Worm (Caenorhabditis elegans) whole organism, mixed stage, embryonic: Measurements from ENCODE around the gene F35A5.8.
A peak's percentile ranks its signal among the peaks of the same experiment; 100 is the strongest.

Source experiments
- M03D4.4 ChIP-seq: sonication (generic microtip); optimal IDR thresholded peaks from 2 replicates; lab custom pipeline; 2017; ENCODE audit warnings: mild to moderate bottlenecking, missing genetic modification characterization, missing compliant biosample characterization
- bed-3 ChIP-seq: fragments of 200-800 bp; sonication (Bioruptor generic); optimal IDR thresholded peaks from 3 replicates; lab custom pipeline; 2018; ENCODE audit warnings: mild to moderate bottlenecking, missing genetic modification characterization, moderate library complexity, missing compliant biosample characterization
- blmp-1 ChIP-seq: fragments of 150-350 bp; optimal IDR thresholded peaks from 2 replicates; lab custom pipeline; 2014; ENCODE audit warnings: missing biosample characterization, missing genetic modification characterization
- ceh-39 ChIP-seq: fragments of 150-350 bp; optimal IDR thresholded peaks from 2 replicates; lab custom pipeline; 2014; ENCODE audit warnings: missing biosample characterization, missing genetic modification characterization
- ceh-43 ChIP-seq: fragments of 200-800 bp; sonication (Bioruptor generic); optimal IDR thresholded peaks from 2 replicates; lab custom pipeline; 2018; ENCODE audit warnings: mild to moderate bottlenecking, missing genetic modification characterization, moderate library complexity, missing compliant biosample characterization
- ceh-83 ChIP-seq: fragments of 200-800 bp; sonication (Bioruptor generic); optimal IDR thresholded peaks from 2 replicates; lab custom pipeline; 2018; ENCODE audit warnings: mild to moderate bottlenecking, missing genetic modification characterization, missing compliant biosample characterization
- ces-1 ChIP-seq: fragments of 150-350 bp; optimal IDR thresholded peaks from 2 replicates; lab custom pipeline; 2014; ENCODE audit warnings: missing biosample characterization, missing genetic modification reagents, missing genetic modification characterization
- cnd-1 ChIP-seq: fragments of 200-800 bp; sonication (Bioruptor generic); optimal IDR thresholded peaks from 2 replicates; lab custom pipeline; 2018; ENCODE audit warnings: mild to moderate bottlenecking, missing genetic modification characterization, missing compliant biosample characterization
- drap-1 ChIP-seq: fragments of 200-800 bp; sonication (Bioruptor generic); optimal IDR thresholded peaks from 3 replicates; lab custom pipeline; 2018; ENCODE audit warnings: mild to moderate bottlenecking, missing genetic modification characterization, missing compliant biosample characterization
- elt-1 ChIP-seq: sonication (generic microtip); optimal IDR thresholded peaks from 2 replicates; lab custom pipeline; 2017; ENCODE audit warnings: missing genetic modification characterization, mild to moderate bottlenecking, missing compliant biosample characterization, antibody characterized with exemption, moderate library complexity, borderline replicate concordance; ENCODE audit not compliant: insufficient read depth
- elt-3 ChIP-seq: fragments of 150-350 bp; optimal IDR thresholded peaks from 2 replicates; lab custom pipeline; 2014; ENCODE audit warnings: missing biosample characterization, missing genetic modification characterization
- flh-1 ChIP-seq: fragments of 200-800 bp; sonication (Bioruptor generic); optimal IDR thresholded peaks from 2 replicates; lab custom pipeline; 2018; ENCODE audit warnings: mild to moderate bottlenecking, missing genetic modification characterization, moderate library complexity, missing compliant biosample characterization
- ham-2 ChIP-seq: fragments of 200-800 bp; sonication (Bioruptor generic); optimal IDR thresholded peaks from 2 replicates; lab custom pipeline; 2018; ENCODE audit warnings: mild to moderate bottlenecking, missing genetic modification characterization, missing compliant biosample characterization
- hlh-1 ChIP-seq: fragments of 150-350 bp; optimal IDR thresholded peaks from 2 replicates; lab custom pipeline; 2014; ENCODE audit warnings: missing biosample characterization, missing genetic modification reagents, missing genetic modification characterization
- lin-13 ChIP-seq: fragments of 150-350 bp; optimal IDR thresholded peaks from 2 replicates; lab custom pipeline; 2014; ENCODE audit warnings: missing biosample characterization, missing genetic modification characterization
- lin-32 ChIP-seq: fragments of 200-800 bp; sonication (Bioruptor generic); optimal IDR thresholded peaks from 2 replicates; lab custom pipeline; 2018; ENCODE audit warnings: mild to moderate bottlenecking, missing genetic modification characterization, missing compliant biosample characterization
- lsy-2 ChIP-seq: fragments of 150-350 bp; optimal IDR thresholded peaks from 2 replicates; lab custom pipeline; 2014; ENCODE audit warnings: missing biosample characterization, missing genetic modification characterization
- mep-1 ChIP-seq: fragments of 150-350 bp; optimal IDR thresholded peaks from 2 replicates; lab custom pipeline; 2017; ENCODE audit warnings: missing biosample characterization, missing genetic modification reagents, missing genetic modification characterization, inconsistent platforms
- mls-2 ChIP-seq: sonication (generic microtip); optimal IDR thresholded peaks from 2 replicates; lab custom pipeline; 2016; ENCODE audit warnings: mild to moderate bottlenecking, missing genetic modification characterization, moderate library complexity, missing compliant biosample characterization
- nhr-12 ChIP-seq: fragments of 150-350 bp; optimal IDR thresholded peaks from 2 replicates; lab custom pipeline; 2014; ENCODE audit warnings: missing biosample characterization, missing genetic modification characterization
- nhr-2 ChIP-seq: fragments of 150-350 bp; optimal IDR thresholded peaks from 2 replicates; lab custom pipeline; 2014; ENCODE audit warnings: missing biosample characterization, missing genetic modification characterization
- nhr-237 ChIP-seq: fragments of 150-350 bp; optimal IDR thresholded peaks from 2 replicates; lab custom pipeline; 2014; ENCODE audit warnings: missing biosample characterization, missing genetic modification characterization
- nhr-28 ChIP-seq: fragments of 150-350 bp; optimal IDR thresholded peaks from 2 replicates; lab custom pipeline; 2014; ENCODE audit warnings: missing biosample characterization, missing genetic modification characterization
- nhr-76 ChIP-seq: sonication (generic microtip); optimal IDR thresholded peaks from 2 replicates; lab custom pipeline; 2017; ENCODE audit warnings: missing biosample characterization, missing genetic modification characterization
- pha-4 ChIP-seq: fragments of 150-350 bp; optimal IDR thresholded peaks from 2 replicates; lab custom pipeline; 2018; ENCODE audit warnings: missing biosample characterization, missing genetic modification reagents, missing genetic modification characterization
- sem-2 ChIP-seq: fragments of 200-800 bp; sonication (Bioruptor generic); optimal IDR thresholded peaks from 2 replicates; lab custom pipeline; 2018; ENCODE audit warnings: mild to moderate bottlenecking, missing genetic modification characterization, missing compliant biosample characterization
- snpc-4 ChIP-seq: fragments of 150-350 bp; optimal IDR thresholded peaks from 2 replicates; lab custom pipeline; 2014; ENCODE audit warnings: missing biosample characterization, missing genetic modification characterization
- sptf-1 ChIP-seq: sonication (generic microtip); optimal IDR thresholded peaks from 2 replicates; lab custom pipeline; 2017; ENCODE audit warnings: mild to moderate bottlenecking, missing genetic modification characterization, moderate library complexity, missing compliant biosample characterization
- tbx-8 ChIP-seq: fragments of 200-800 bp; sonication (Bioruptor generic); optimal IDR thresholded peaks from 2 replicates; lab custom pipeline; 2018; ENCODE audit warnings: mild to moderate bottlenecking, missing genetic modification characterization, moderate library complexity, missing compliant biosample characterization
- unc-120 ChIP-seq: sonication (generic microtip); optimal IDR thresholded peaks from 2 replicates; lab custom pipeline; 2017; ENCODE audit warnings: missing genetic modification characterization, missing compliant biosample characterization; ENCODE audit not compliant: poor library complexity, severe bottlenecking
- unc-39 ChIP-seq: fragments of 150-350 bp; optimal IDR thresholded peaks from 2 replicates; lab custom pipeline; 2014; ENCODE audit warnings: missing biosample characterization, missing genetic modification characterization
- unc-62 ChIP-seq: fragments of 150-350 bp; optimal IDR thresholded peaks from 2 replicates; lab custom pipeline; 2014; ENCODE audit warnings: missing biosample characterization, missing genetic modification reagents, missing genetic modification characterization
- zip-8 ChIP-seq: fragments of 150-350 bp; optimal IDR thresholded peaks from 2 replicates; lab custom pipeline; 2014; ENCODE audit warnings: missing biosample characterization, missing genetic modification characterization
- ztf-11 ChIP-seq: fragments of 150-350 bp; optimal IDR thresholded peaks from 2 replicates; lab custom pipeline; 2014; ENCODE audit warnings: missing biosample characterization, missing genetic modification characterization

The F35A5.8 gene

ce11 chrX:3803314-3803713, at the start of gene F35A5.8:
Gene F35A5.8 (minus strand): TSS chrX:3803464.
- TF ChIP-seq lsy-2 (peak; percentile 38), blmp-1 (tag; lab: Kevin White, UChicago) (peak; percentile 5), nhr-12 (tag; lab: Kevin White, UChicago) (no peak), nhr-237 (tag; lab: Kevin White, UChicago) (peak; percentile 46), ztf-11 (no peak), mep-1 (tag; lab: Kevin White, UChicago) (peak; percentile 53), nhr-28 (tag; lab: Kevin White, UChicago) (no peak), unc-120 (peak; percentile 26), unc-62 (GFP tag; lab: Kevin White, UChicago) (peak; percentile 4), lin-13 (tag; lab: Kevin White, UChicago) (peak; percentile 94), ceh-43 (GFP tag; lab: Kevin White, UChicago) (peak; percentile 9), sptf-1 (tag; lab: Kevin White, UChicago) (peak; percentile 13), pha-4 (tag; lab: Kevin White, UChicago) (peak; percentile 82), ces-1 (GFP tag; lab: Kevin White, UChicago) (peak; percentile 98)

- TF ChIP-seq mls-2 (no peak), lin-32 (GFP tag; lab: Kevin White, UChicago) (no peak), sptf-1 (tag; lab: Kevin White, UChicago) (no peak), lin-13 (tag; lab: Kevin White, UChicago) (no peak), nhr-2 (tag; lab: Kevin White, UChicago) (no peak), unc-39 (no peak), drap-1 (GFP tag; lab: Kevin White, UChicago) (no peak), bed-3 (GFP tag; lab: Kevin White, UChicago) (no peak), nhr-76 (tag; lab: Kevin White, UChicago) (no peak), elt-3 (tag; lab: Kevin White, UChicago) (no peak)
Observed at ce11 chrX:3842398-3842896, 39.2 kb upstream of the F35A5.8 start, which contains the start of gene ttr-48. Gene ttr-48 (minus strand): TSS chrX:3842448.

DNA sequence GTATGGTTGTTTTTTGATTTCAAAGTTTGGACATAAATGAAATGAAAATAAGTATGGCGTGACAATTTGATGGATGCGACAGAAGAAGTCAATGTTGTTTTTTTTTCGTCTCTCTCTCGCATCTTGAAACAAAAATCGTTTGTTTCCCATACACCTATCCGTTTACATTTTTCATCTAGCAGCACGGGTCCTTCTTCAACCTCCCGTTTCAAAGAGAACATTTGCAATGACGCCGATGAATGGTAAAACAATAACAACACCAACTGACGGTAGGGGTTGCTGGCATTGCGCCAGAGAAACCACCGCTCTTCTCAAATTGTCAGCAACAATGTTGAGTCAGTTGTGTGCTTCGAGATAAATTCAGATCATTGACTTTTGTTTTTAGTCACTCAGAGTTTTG, 35.9 kb upstream of the F35A5.8 start:
- no peak for TF ChIP-seq nhr-76 (tag; lab: Kevin White, UChicago)
- no peak for TF ChIP-seq lsy-2
- TF ChIP-seq ceh-39, result no peak
- no peak for TF ChIP-seq ceh-43 (GFP tag; lab: Kevin White, UChicago)
- no peak for TF ChIP-seq sem-2 (GFP tag; lab: Kevin White, UChicago)
- no peak for TF ChIP-seq elt-3 (tag; lab: Kevin White, UChicago)
- TF ChIP-seq hlh-1 (tag; lab: Kevin White, UChicago), result peak; percentile 93
- peak; percentile 16 for TF ChIP-seq unc-120
- TF ChIP-seq mls-2, result no peak
- TF ChIP-seq tbx-8, result no peak
- TF ChIP-seq, all 35 proteins: peak for 2

DNA sequence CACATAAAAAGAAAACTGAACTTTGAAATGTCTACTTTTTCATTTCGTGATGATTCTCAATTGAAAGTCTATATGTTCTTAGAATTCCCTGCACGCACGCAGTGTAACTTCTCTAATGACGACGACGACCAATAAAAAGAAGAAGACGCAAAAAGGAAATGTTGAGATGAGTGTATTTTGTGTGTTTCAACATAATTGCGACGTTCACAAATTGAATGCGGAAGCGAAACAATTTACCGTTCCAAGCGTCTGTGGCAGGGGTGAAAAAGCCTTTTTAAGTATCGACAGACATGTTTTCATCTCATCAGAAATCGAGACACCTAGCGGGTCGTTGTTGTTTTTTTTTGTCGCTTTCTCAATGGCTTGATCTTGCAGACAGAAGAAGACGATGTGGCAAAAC, 35.4 kb upstream of the F35A5.8 start:
- no peak for TF ChIP-seq ham-2 (GFP tag; lab: Kevin White, UChicago)
- no peak for TF ChIP-seq elt-1 (tag; lab: Kevin White, UChicago)
- no peak for TF ChIP-seq mls-2
- TF ChIP-seq nhr-237 (tag; lab: Kevin White, UChicago), result no peak
- no peak for TF ChIP-seq ceh-83 (GFP tag; lab: Kevin White, UChicago)
- TF ChIP-seq blmp-1 (tag; lab: Kevin White, UChicago), result no peak
- TF ChIP-seq elt-3 (tag; lab: Kevin White, UChicago), result no peak
- TF ChIP-seq zip-8 (tag; lab: Kevin White, UChicago), result no peak
- no peak for TF ChIP-seq mep-1 (tag; lab: Kevin White, UChicago)
- TF ChIP-seq, all 35 proteins: peak for 0

DNA sequence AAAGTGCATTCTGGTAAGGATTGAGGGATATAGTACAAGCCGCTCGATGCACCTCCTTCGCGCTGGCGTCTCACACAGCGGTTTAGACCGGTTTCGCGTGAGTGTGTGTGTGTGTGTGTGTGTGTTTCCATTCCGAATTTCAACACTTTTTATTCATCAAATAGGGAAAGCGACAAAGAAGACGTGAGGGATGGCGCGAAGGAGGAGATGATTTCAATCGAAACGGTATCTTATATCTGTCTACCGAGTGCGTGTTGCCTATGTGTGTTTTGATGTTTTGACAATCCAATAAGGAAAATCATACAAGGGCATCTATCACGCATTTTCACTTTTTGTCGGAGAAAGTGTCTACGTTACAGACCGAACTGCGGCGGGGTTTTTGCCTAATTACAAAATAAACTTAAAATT, 34.5 kb upstream of the F35A5.8 start:
- TF ChIP-seq M03D4.4 (tag; lab: Kevin White, UChicago) (no peak), snpc-4 (no peak), nhr-76 (tag; lab: Kevin White, UChicago) (no peak), lin-32 (GFP tag; lab: Kevin White, UChicago) (no peak), tbx-8 (no peak), cnd-1 (tag; lab: Kevin White, UChicago) (no peak), lin-13 (tag; lab: Kevin White, UChicago) (no peak), flh-1 (GFP tag; lab: Kevin White, UChicago) (no peak), ceh-83 (GFP tag; lab: Kevin White, UChicago) (no peak), mls-2 (no peak), nhr-12 (tag; lab: Kevin White, UChicago) (no peak), blmp-1 (tag; lab: Kevin White, UChicago) (peak; percentile 73), ham-2 (GFP tag; lab: Kevin White, UChicago) (peak; percentile 16), unc-62 (GFP tag; lab: Kevin White, UChicago) (peak; percentile 7), pha-4 (tag; lab: Kevin White, UChicago) (no peak), elt-1 (tag; lab: Kevin White, UChicago) (peak; percentile 75), mep-1 (tag; lab: Kevin White, UChicago) (no peak)
